Worm (Caenorhabditis elegans) whole organism, early embryonic: ENCODE measurements around the gene hrpl-1.

Experiments
- ama-1 ChIP-seq: fragments of 150-350 bp; optimal IDR thresholded peaks from 2 replicates; lab custom pipeline; 2014
- ceh-13 ChIP-seq: fragments of 200-800 bp; sonication (Bioruptor generic); optimal IDR thresholded peaks from 2 replicates; lab custom pipeline; 2018; ENCODE audit warnings: mild to moderate bottlenecking, missing genetic modification characterization, missing compliant biosample characterization
- scrt-1 ChIP-seq: fragments of 200-800 bp; sonication (Bioruptor generic); IDR thresholded peaks from 2 replicates; pipeline ENCODE4 v1.3.6; 2022; ENCODE audit warnings: missing genetic modification characterization, missing compliant biosample characterization
- tra-4 ChIP-seq: sonication (generic microtip); optimal IDR thresholded peaks from 2 replicates; lab custom pipeline; 2017; ENCODE audit warnings: missing genetic modification characterization, missing compliant biosample characterization

- TF ChIP-seq ama-1 (lab: Kevin White, UChicago) (no peak), ceh-13 (no peak), tra-4 (no peak), scrt-1 (no peak)
These were observed 37.4 kb downstream of the hrpl-1 start for ce11 chrII:6935975-6936374.
